Fruit fly (Drosophila melanogaster) whole organism: ENCODE results near the gene bru3.
A peak's percentile ranks its signal among the peaks of the same experiment; 100 is the strongest.

ENCODE experiments used
- CG8478 ChIP-seq: fragments of >200 bp; optimal IDR thresholded peaks from 2 replicates; lab custom pipeline; 2018; ENCODE audit warnings: inconsistent platforms
- Dll ChIP-seq: fragments of >200 bp; optimal IDR thresholded peaks from 2 replicates; lab custom pipeline; 2017
- EcR ChIP-seq, 2 experiments: fragments of >200 bp; optimal IDR thresholded peaks; 2 replicates each; lab custom pipeline; 2017; ENCODE audit warnings: missing biosample characterization in 2 of 2, missing genetic modification characterization in 2 of 2, missing genetic modification reagents in 2 of 2
- pan ChIP-seq: fragments of >200 bp; optimal IDR thresholded peaks from 2 replicates; lab custom pipeline; 2017
- psq ChIP-seq: fragments of >200 bp; optimal IDR thresholded peaks from 2 replicates; lab custom pipeline; 2017
- usp ChIP-seq: fragments of >200 bp; optimal IDR thresholded peaks from 2 replicates; lab custom pipeline; 2017; ENCODE audit warnings: missing biosample characterization, missing genetic modification characterization, mixed read lengths

The bru3 gene

dm6 chr3L:13513112-13513538 lies 290.1 kb downstream of the bru3 start, which contains the start of the genes Vps36 and Liprin-beta:
TSS of gene Vps36 (minus strand) at chr3L:13513112.
TSS of gene Liprin-beta (plus strand) at chr3L:13513254.
- TF ChIP-seq usp (GFP tag; lab: Kevin White, UChicago) (no peak), EcR (GFP tag; optimal IDR thresholded peaks at IDR 0.05; lab: Kevin White, UChicago) (no peak), Dll (lab: Kevin White, UChicago) (no peak), CG8478 (lab: Kevin White, UChicago) (no peak), pan (lab: Kevin White, UChicago) (no peak), psq (lab: Kevin White, UChicago) (no peak)

DNA sequence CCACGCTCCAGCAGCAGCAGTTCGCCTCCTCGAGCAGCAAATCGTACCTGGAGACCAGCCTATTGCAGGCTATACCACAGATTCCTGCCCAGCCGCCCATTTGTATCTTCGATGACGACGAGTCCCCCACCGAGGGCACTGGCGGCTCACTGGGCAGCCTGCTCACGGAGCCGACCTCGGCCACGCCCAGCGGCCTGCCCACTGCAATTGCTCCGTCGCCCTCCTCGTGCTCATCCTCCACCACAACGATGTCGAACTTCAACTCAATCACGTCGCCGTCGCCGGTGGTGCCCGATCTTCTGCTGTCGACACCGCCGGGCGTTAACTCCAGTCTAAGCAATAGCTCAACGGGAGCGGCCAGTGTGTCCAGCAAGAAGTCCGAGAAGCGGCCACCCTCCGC lies 299.6 kb downstream of the bru3 start:
- no peak for TF ChIP-seq Dll (lab: Kevin White, UChicago)
- no peak for TF ChIP-seq EcR (GFP tag; optimal IDR thresholded peaks at IDR 0.05; lab: Kevin White, UChicago)
- no peak for TF ChIP-seq CG8478 (lab: Kevin White, UChicago)
- no peak for TF ChIP-seq usp (GFP tag; lab: Kevin White, UChicago)
- no peak for TF ChIP-seq psq (lab: Kevin White, UChicago)
- TF ChIP-seq pan (lab: Kevin White, UChicago), result no peak

dm6 chr3L:13502484-13503109 lies 300.6 kb downstream of the bru3 start, which contains the start of gene Spt20:
TSS of gene Spt20 (plus strand) at chr3L:13502707.
- no peak for TF ChIP-seq usp (GFP tag; lab: Kevin White, UChicago)
- no peak for TF ChIP-seq CG8478 (lab: Kevin White, UChicago)
- TF ChIP-seq pan (lab: Kevin White, UChicago), result no peak
- no peak for TF ChIP-seq psq (lab: Kevin White, UChicago)
- no peak for TF ChIP-seq EcR (GFP tag; optimal IDR thresholded peaks at IDR 0.05; lab: Kevin White, UChicago)
- no peak for TF ChIP-seq Dll (lab: Kevin White, UChicago)

DNA sequence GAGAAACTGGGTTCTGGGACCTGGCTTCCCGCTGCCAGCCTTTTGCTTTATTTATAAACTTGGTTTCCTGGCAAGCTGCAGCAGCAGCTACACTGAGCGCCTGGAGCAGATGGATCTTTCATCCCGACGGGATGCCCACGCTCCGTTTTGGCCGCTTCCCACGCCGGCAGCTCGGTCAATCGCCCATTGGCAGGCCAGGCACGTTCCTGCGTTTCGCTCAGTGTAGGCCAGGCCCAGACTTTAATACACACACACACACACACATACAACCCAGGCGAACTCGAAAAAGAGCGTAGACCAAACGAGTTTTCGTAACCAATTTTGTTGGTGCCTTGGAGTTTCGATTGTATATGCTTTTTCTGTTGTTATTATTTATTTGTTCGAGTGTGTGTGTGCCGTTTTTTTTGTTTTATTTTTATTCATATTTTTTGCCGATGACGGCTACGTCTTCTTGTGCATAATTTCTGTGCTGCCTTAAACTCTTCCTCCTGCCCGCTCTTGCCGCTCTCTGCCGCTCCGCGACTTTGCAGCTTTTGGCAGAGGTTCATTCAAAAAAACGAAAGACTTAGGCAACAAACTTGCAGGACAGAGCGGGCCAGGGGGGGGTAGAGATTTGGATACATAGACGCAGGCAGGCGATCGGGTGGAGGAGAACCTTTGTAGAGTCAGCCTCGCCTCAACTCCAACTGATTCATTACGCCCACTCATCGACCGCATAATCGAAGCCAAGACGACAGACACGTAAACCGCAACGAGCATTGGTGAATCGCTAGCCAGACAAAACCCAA lies 303.1 kb downstream of the bru3 start:
- no peak for TF ChIP-seq CG8478 (lab: Kevin White, UChicago)
- TF ChIP-seq psq (lab: Kevin White, UChicago), result no peak
- TF ChIP-seq Dll (lab: Kevin White, UChicago), result no peak
- TF ChIP-seq EcR (GFP tag; optimal IDR thresholded peaks at IDR 0.05; lab: Kevin White, UChicago), result no peak
- TF ChIP-seq usp (GFP tag; lab: Kevin White, UChicago), result no peak
- no peak for TF ChIP-seq pan (lab: Kevin White, UChicago)

- no peak for TF ChIP-seq psq (lab: Kevin White, UChicago)
- no peak for TF ChIP-seq Dll (lab: Kevin White, UChicago)
- TF ChIP-seq EcR (GFP tag; optimal IDR thresholded peaks at IDR 0.05; lab: Kevin White, UChicago), result no peak
- TF ChIP-seq usp (GFP tag; lab: Kevin White, UChicago), result no peak
- no peak for TF ChIP-seq CG8478 (lab: Kevin White, UChicago)
- TF ChIP-seq pan (lab: Kevin White, UChicago), result no peak
Observed at dm6 chr3L:13499531-13499930, 303.7 kb downstream of the bru3 start.

DNA sequence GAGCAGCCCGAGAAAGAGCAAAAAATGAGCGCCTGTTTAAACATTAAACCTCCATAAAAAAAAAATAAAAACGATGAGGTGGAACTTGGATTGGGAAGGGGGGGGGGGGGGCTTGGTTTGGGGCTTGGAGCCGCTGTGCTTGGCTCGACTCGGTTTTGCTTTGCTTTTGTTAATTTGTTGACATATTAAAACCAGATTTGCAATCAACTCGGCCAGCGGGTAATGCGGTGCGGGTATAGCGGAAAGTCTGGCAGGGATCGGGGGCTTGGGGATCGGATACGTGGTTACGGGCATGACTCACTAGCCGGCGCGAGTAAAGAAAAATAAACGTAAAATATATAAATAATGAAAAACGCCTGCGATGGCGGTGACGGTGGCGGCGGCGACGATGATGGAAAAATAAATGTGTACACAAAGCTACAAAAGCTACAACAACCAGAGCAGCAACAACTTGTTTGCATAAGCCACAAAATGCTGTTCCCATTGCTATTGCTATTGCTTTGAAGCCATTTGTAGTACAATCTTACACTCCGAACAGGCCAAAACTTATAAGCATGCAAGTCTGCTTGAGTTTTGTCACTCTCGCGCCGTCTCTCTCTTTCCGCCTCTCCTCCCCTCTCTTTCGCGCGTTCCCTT lies 305.4 kb downstream of the bru3 start:
- no peak for TF ChIP-seq usp (GFP tag; lab: Kevin White, UChicago)
- no peak for TF ChIP-seq Dll (lab: Kevin White, UChicago)
- TF ChIP-seq CG8478 (lab: Kevin White, UChicago), result no peak
- TF ChIP-seq EcR (GFP tag; optimal IDR thresholded peaks at IDR 0.05; lab: Kevin White, UChicago), result no peak
- TF ChIP-seq pan (lab: Kevin White, UChicago), result no peak
- TF ChIP-seq psq (lab: Kevin White, UChicago), result no peak

DNA sequence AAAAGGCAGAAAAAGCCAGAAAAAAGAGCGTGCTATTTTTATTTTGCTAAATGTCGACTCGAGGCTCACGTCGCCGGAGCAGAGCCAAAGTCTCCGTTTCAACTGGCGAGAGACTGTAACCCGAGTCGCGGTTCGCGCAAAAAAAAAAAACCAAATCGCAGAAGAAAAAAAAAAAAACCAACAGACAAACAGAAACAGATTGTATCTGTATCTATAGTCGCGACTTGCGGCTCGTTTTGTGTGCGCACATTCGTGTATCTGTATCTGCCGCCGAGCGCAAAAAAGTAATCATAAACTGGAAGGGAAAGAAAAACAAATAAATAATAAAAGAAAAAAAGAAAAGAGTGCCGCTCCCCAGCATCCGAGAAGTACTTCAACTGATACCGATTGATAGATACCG lies 308.1 kb downstream of the bru3 start:
- no peak for TF ChIP-seq psq (lab: Kevin White, UChicago)
- no peak for TF ChIP-seq usp (GFP tag; lab: Kevin White, UChicago)
- no peak for TF ChIP-seq CG8478 (lab: Kevin White, UChicago)
- no peak for TF ChIP-seq Dll (lab: Kevin White, UChicago)
- no peak for TF ChIP-seq EcR (GFP tag; optimal IDR thresholded peaks at IDR 0.05; lab: Kevin White, UChicago)
- TF ChIP-seq pan (lab: Kevin White, UChicago), result no peak

DNA sequence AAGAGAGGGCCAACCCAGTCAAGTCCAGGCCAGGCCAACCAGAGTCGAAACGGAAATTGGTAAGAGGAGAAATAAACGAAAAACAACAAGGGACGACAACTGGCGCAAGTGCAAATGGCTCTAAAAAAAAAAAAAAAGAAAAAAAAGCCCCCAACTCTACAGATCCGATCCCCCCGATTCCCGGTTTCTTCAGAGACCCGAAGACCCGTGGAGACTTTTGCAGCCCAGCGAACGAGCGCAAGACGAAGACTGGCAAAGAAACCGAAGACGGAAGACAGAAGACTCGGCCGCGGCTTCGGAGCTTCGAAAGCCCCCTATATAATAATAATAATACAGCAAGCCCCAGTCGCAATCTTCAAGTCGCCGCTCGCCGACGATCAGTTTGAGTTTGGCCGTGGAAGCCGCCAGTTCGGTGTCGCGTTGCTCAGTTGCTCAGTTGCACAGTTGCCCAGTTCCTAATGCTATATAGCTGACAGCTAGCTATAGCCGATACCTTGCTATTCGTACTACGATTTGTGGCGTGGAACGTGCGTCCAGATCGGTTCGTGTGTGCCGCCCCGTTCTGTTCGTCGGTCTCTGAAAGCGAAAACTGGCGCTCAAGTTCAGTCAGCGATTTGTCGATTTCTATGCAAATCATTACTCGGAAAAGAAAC lies 308.7 kb downstream of the bru3 start:
- TF ChIP-seq EcR (GFP tag; optimal IDR thresholded peaks at IDR 0.05; lab: Kevin White, UChicago) (peak in 1 of 2 experiments; percentile 7), Dll (lab: Kevin White, UChicago) (peak; percentile 11), CG8478 (lab: Kevin White, UChicago) (no peak), usp (GFP tag; lab: Kevin White, UChicago) (no peak), psq (lab: Kevin White, UChicago) (no peak), pan (lab: Kevin White, UChicago) (no peak)

- TF ChIP-seq usp (GFP tag; lab: Kevin White, UChicago) (no peak), Dll (lab: Kevin White, UChicago) (no peak), psq (lab: Kevin White, UChicago) (no peak), EcR (GFP tag; optimal IDR thresholded peaks at IDR 0.05; lab: Kevin White, UChicago) (no peak), CG8478 (lab: Kevin White, UChicago) (no peak), pan (lab: Kevin White, UChicago) (no peak)
Observed at dm6 chr3L:13490689-13491348, 312.4 kb downstream of the bru3 start.
